Worm (Caenorhabditis elegans) whole organism, L3 larva: Measurements from ENCODE around the gene ras-1.

ENCODE experiments used
- aly-2 ChIP-seq: fragments of 150-350 bp; optimal IDR thresholded peaks from 2 replicates; lab custom pipeline; 2014; ENCODE audit warnings: missing biosample characterization, missing genetic modification characterization
- ceh-82 ChIP-seq: fragments of 150-350 bp; optimal IDR thresholded peaks from 2 replicates; lab custom pipeline; 2014; ENCODE audit warnings: missing biosample characterization, missing genetic modification characterization
- elt-1 ChIP-seq: fragments of 150-350 bp; optimal IDR thresholded peaks from 2 replicates; lab custom pipeline; 2014; ENCODE audit warnings: missing biosample characterization, missing genetic modification characterization
- elt-2 ChIP-seq: sonication (generic microtip); optimal IDR thresholded peaks from 2 replicates; lab custom pipeline; 2016; ENCODE audit warnings: missing genetic modification reagents, mild to moderate bottlenecking, missing genetic modification characterization, missing compliant biosample characterization
- fkh-10 ChIP-seq: sonication (generic microtip); optimal IDR thresholded peaks from 2 replicates; lab custom pipeline; 2017; ENCODE audit warnings: missing biosample characterization, missing genetic modification reagents, missing genetic modification characterization
- nhr-23 ChIP-seq: fragments of 150-350 bp; optimal IDR thresholded peaks from 2 replicates; lab custom pipeline; 2014; ENCODE audit warnings: missing biosample characterization, missing genetic modification reagents, missing genetic modification characterization
- nhr-28 ChIP-seq: fragments of 150-350 bp; optimal IDR thresholded peaks from 2 replicates; lab custom pipeline; 2014; ENCODE audit warnings: missing biosample characterization, missing genetic modification characterization
- nhr-43 ChIP-seq: sonication (generic microtip); optimal IDR thresholded peaks from 2 replicates; lab custom pipeline; 2016; ENCODE audit warnings: mild to moderate bottlenecking, missing genetic modification characterization, missing compliant biosample characterization; ENCODE audit not compliant: poor library complexity, severe bottlenecking
- nhr-76 ChIP-seq: fragments of 150-350 bp; sonication (generic microtip); optimal IDR thresholded peaks from 5 replicates; lab custom pipeline; 2014; ENCODE audit warnings: missing biosample characterization, missing genetic modification characterization
- sea-2 ChIP-seq: fragments of 150-350 bp; sonication (generic microtip); optimal IDR thresholded peaks from 4 replicates; lab custom pipeline; 2014; ENCODE audit warnings: missing biosample characterization, missing genetic modification reagents, missing genetic modification characterization
- snpc-4 ChIP-seq: fragments of 150-350 bp; optimal IDR thresholded peaks from 2 replicates; lab custom pipeline; 2014; ENCODE audit warnings: missing biosample characterization, missing genetic modification characterization
- tbx-2 ChIP-seq: sonication (generic microtip); optimal IDR thresholded peaks from 2 replicates; lab custom pipeline; 2016; ENCODE audit warnings: mild to moderate bottlenecking, missing genetic modification characterization, missing compliant biosample characterization
- ztf-11 ChIP-seq: fragments of 150-350 bp; optimal IDR thresholded peaks from 2 replicates; lab custom pipeline; 2014; ENCODE audit warnings: missing biosample characterization, missing genetic modification characterization

- no peak for TF ChIP-seq fkh-10 (GFP tag; lab: Kevin White, UChicago)
- no peak for TF ChIP-seq nhr-76 (tag; lab: Kevin White, UChicago)
- no peak for TF ChIP-seq snpc-4 (tag; lab: Kevin White, UChicago)
- TF ChIP-seq elt-2 (tag; lab: Kevin White, UChicago), result no peak
- no peak for TF ChIP-seq aly-2 (tag; lab: Kevin White, UChicago)
- TF ChIP-seq nhr-23 (tag; lab: Kevin White, UChicago), result no peak
- TF ChIP-seq nhr-43 (tag; lab: Kevin White, UChicago), result no peak
- TF ChIP-seq tbx-2 (tag; lab: Kevin White, UChicago), result no peak
- no peak for TF ChIP-seq sea-2
- TF ChIP-seq ztf-11 (tag; lab: Kevin White, UChicago), result no peak
- no peak for TF ChIP-seq ceh-82 (tag; lab: Kevin White, UChicago)
- no peak for TF ChIP-seq elt-1 (tag; lab: Kevin White, UChicago)
- no peak for TF ChIP-seq nhr-28 (tag; lab: Kevin White, UChicago)
Observed at ce11 chrII:12401791-12402190, 49.7 kb upstream of the ras-1 start, which contains the start of gene sre-29.
